Fruit fly (Drosophila melanogaster): ENCODE data around the gene CG6678.
A peak's percentile ranks its signal among the peaks of the same experiment; 100 is the strongest.

CG6678 gene

dm6 chr3R:21856098-21856872 is 30.5 kb upstream of the CG6678 start, which contains the start of gene glec (continued):
- TF ChIP-seq exex (tag; optimal IDR thresholded peaks at IDR 0.05) (peak; percentile 2), nom (GFP tag; optimal IDR thresholded peaks at IDR 0.05) (peak; percentile 46), Max (GFP tag; optimal IDR thresholded peaks at IDR 0.05) (peak; percentile 19), E2f2 (GFP tag; IDR thresholded peaks at IDR 0.05) (peak; percentile 36), CG17359 (tag; optimal IDR thresholded peaks at IDR 0.05) (peak; percentile 9), CG11456 (GFP tag; IDR thresholded peaks at IDR 0.05) (0 out of 3 replicates have a peak, but pooled peaks have one; percentile 37), scrt (GFP tag; optimal IDR thresholded peaks at IDR 0.05) (peak; percentile 21), Hmx (GFP tag; optimal IDR thresholded peaks at IDR 0.05) (peak; percentile 65), tin (GFP tag; optimal IDR thresholded peaks at IDR 0.05) (no peak), CG18599 (GFP tag; optimal IDR thresholded peaks at IDR 0.05) (no peak), gro (GFP tag; optimal IDR thresholded peaks at IDR 0.05) (peak; percentile 55), shn (GFP tag; optimal IDR thresholded peaks at IDR 0.05) (no peak), sim (GFP tag; IDR thresholded peaks at IDR 0.05) (no peak), dati (GFP tag; IDR thresholded peaks at IDR 0.05) (no peak), CG6272 (GFP tag; IDR thresholded peaks at IDR 0.05) (0 out of 2 replicates have a peak, but pooled peaks have one; percentile 11), ERR (GFP tag; optimal IDR thresholded peaks at IDR 0.05) (peak; percentile 66), CG17186 (GFP tag; optimal IDR thresholded peaks at IDR 0.05) (no peak), Awh (GFP tag; IDR thresholded peaks at IDR 0.05) (peak; percentile 5; the same call in 1 of the 2 replicates), pfk (GFP tag; optimal IDR thresholded peaks at IDR 0.05) (peak; percentile 53), sens (GFP tag) (peak; percentile 88), hbn (GFP tag; IDR thresholded peaks at IDR 0.05; ENCODE audit: partially characterized antibody) (no peak), aop (GFP tag; IDR thresholded peaks at IDR 0.05) (no peak), rib (GFP tag; IDR thresholded peaks at IDR 0.05) (peak; percentile 75), CG31388 (GFP tag; optimal IDR thresholded peaks at IDR 0.05) (no peak), CG17361 (GFP tag; IDR thresholded peaks at IDR 0.05) (peak; percentile 70; the same call in 2 of the 3 replicates), CG9215 (GFP tag; IDR thresholded peaks at IDR 0.05) (no peak), CG32767 (GFP tag; IDR thresholded peaks at IDR 0.05) (no peak), CG12219 (GFP tag; optimal IDR thresholded peaks at IDR 0.05) (peak; percentile 33), CG10147 (GFP tag; optimal IDR thresholded peaks at IDR 0.05) (no peak), CG7786 (GFP tag; optimal IDR thresholded peaks at IDR 0.05) (no peak), CG31224 (GFP tag; IDR thresholded peaks at IDR 0.05) (0 out of 2 replicates have a peak, but pooled peaks have one; percentile 5), CG30431 (GFP tag; optimal IDR thresholded peaks at IDR 0.05) (no peak), CG3163 (GFP tag; optimal IDR thresholded peaks at IDR 0.05) (peak; percentile 100), slou (GFP tag; optimal IDR thresholded peaks at IDR 0.05) (no peak), insv (GFP tag; optimal IDR thresholded peaks at IDR 0.05) (peak in 1 of 2 experiments; percentile 41), disco-r (GFP tag; optimal IDR thresholded peaks at IDR 0.05) (no peak), Dp (GFP tag; optimal IDR thresholded peaks at IDR 0.05) (peak; percentile 9), cas (GFP tag; IDR thresholded peaks at IDR 0.05) (no peak; the same call in 1 of the 2 replicates), HHEX (GFP tag; optimal IDR thresholded peaks at IDR 0.05) (peak; percentile 5), tio (GFP tag; optimal IDR thresholded peaks at IDR 0.05) (peak; percentile 55), CG14014 (GFP tag; IDR thresholded peaks at IDR 0.05) (peak; percentile 44; the same call in 1 of the 2 replicates), ssp (GFP tag; IDR thresholded peaks at IDR 0.05) (no peak), Hand (GFP tag; optimal IDR thresholded peaks at IDR 0.05) (no peak), fu2 (GFP tag; optimal IDR thresholded peaks at IDR 0.05) (no peak), schlank (tag; optimal IDR thresholded peaks at IDR 0.05) (peak; percentile 18), HLH3B (GFP tag; IDR thresholded peaks at IDR 0.05) (no peak), tap (tag; optimal IDR thresholded peaks at IDR 0.05) (no peak), CG8290 (GFP tag; optimal IDR thresholded peaks at IDR 0.05) (no peak), CG8290 (tag; optimal IDR thresholded peaks at IDR 0.05) (peak in 1 of 2 experiments; percentile 89), CG3838 (GFP tag; optimal IDR thresholded peaks at IDR 0.05) (no peak)
